Worm (Caenorhabditis elegans) whole organism, early embryonic: ENCODE measurements around the gene tni-4.
A peak's percentile ranks its signal among the peaks of the same experiment; 100 is the strongest.

Experiments
- B0310.2 ChIP-seq: sonication (generic microtip); optimal IDR thresholded peaks from 2 replicates; lab custom pipeline; 2016; ENCODE audit warnings: mild to moderate bottlenecking, missing genetic modification characterization, missing compliant biosample characterization
- F13C5.2 ChIP-seq: sonication (generic microtip); optimal IDR thresholded peaks from 2 replicates; lab custom pipeline; 2017; ENCODE audit warnings: mild to moderate bottlenecking, missing genetic modification characterization, inconsistent platforms, missing compliant biosample characterization
- aly-1 ChIP-seq: sonication (generic microtip); optimal IDR thresholded peaks from 2 replicates; lab custom pipeline; 2016; ENCODE audit warnings: missing genetic modification characterization, missing compliant biosample characterization
- ama-1 ChIP-seq: fragments of 150-350 bp; optimal IDR thresholded peaks from 2 replicates; lab custom pipeline; 2014
- ceh-13 ChIP-seq: fragments of 200-800 bp; sonication (Bioruptor generic); optimal IDR thresholded peaks from 2 replicates; lab custom pipeline; 2018; ENCODE audit warnings: mild to moderate bottlenecking, missing genetic modification characterization, missing compliant biosample characterization
- ceh-36 ChIP-seq: sonication (generic microtip); optimal IDR thresholded peaks from 2 replicates; lab custom pipeline; 2016; ENCODE audit warnings: missing genetic modification characterization, inconsistent platforms, missing compliant biosample characterization
- ets-7 ChIP-seq: sonication (generic microtip); optimal IDR thresholded peaks from 2 replicates; lab custom pipeline; 2016; ENCODE audit warnings: missing genotype, missing genetic modification characterization, missing compliant biosample characterization
- flt-1 ChIP-seq: fragments of 200-800 bp; sonication (Bioruptor generic); IDR thresholded peaks from 2 replicates; pipeline ENCODE4 v1.3.6; 2022; ENCODE audit warnings: missing genetic modification characterization, missing compliant biosample characterization
- hmbx-1 ChIP-seq: sonication (generic microtip); optimal IDR thresholded peaks from 2 replicates; lab custom pipeline; 2016; ENCODE audit warnings: mild to moderate bottlenecking, missing genetic modification characterization, missing compliant biosample characterization
- hmg-4 ChIP-seq: fragments of 200-800 bp; sonication (Bioruptor generic); optimal IDR thresholded peaks from 2 replicates; lab custom pipeline; 2018; ENCODE audit warnings: mild to moderate bottlenecking, missing genetic modification characterization, missing compliant biosample characterization
- hnd-1 ChIP-seq: sonication (generic microtip); optimal IDR thresholded peaks from 2 replicates; lab custom pipeline; 2016; ENCODE audit warnings: missing genetic modification characterization, missing compliant biosample characterization
- pes-1 ChIP-seq: fragments of 200-800 bp; sonication (Bioruptor generic); IDR thresholded peaks from 2 replicates; pipeline ENCODE4 v1.3.6; 2022; ENCODE audit warnings: missing genetic modification reagents, missing genetic modification characterization, missing compliant biosample characterization
- scrt-1 ChIP-seq: fragments of 200-800 bp; sonication (Bioruptor generic); IDR thresholded peaks from 2 replicates; pipeline ENCODE4 v1.3.6; 2022; ENCODE audit warnings: missing genetic modification characterization, missing compliant biosample characterization
- sea-1 ChIP-seq: fragments of 200-800 bp; sonication (Bioruptor generic); conservative IDR thresholded peaks from 2 replicates; pipeline ENCODE4 v1.3.6; 2022; ENCODE audit warnings: missing genetic modification characterization, missing compliant biosample characterization
- tbx-11 ChIP-seq: fragments of 200-800 bp; sonication (Bioruptor generic); IDR thresholded peaks from 2 replicates; pipeline ENCODE4 v1.3.6; 2022; ENCODE audit warnings: missing genetic modification characterization, missing compliant biosample characterization
- tbx-37 ChIP-seq: fragments of 200-800 bp; sonication (Bioruptor generic); conservative IDR thresholded peaks from 2 replicates; pipeline ENCODE4 v1.3.6; 2022; ENCODE audit warnings: missing genetic modification reagents, missing genetic modification characterization, missing compliant biosample characterization
- tra-4 ChIP-seq: sonication (generic microtip); optimal IDR thresholded peaks from 2 replicates; lab custom pipeline; 2017; ENCODE audit warnings: missing genetic modification characterization, missing compliant biosample characterization

Gene tni-4

ce11 chrIV:5173032-5173431, 31.4 kb upstream of the tni-4 start, which contains the start of gene lam-1:
TSS of gene lam-1 (plus strand) at chrIV:5173332.
- TF ChIP-seq ets-7 (tag; lab: Kevin White, UChicago) = no peak
- no peak for TF ChIP-seq tbx-37
- TF ChIP-seq hnd-1 = no peak
- no peak for TF ChIP-seq hmg-4 (GFP tag; lab: Kevin White, UChicago)
- TF ChIP-seq pes-1 (GFP tag; lab: Robert Waterston, UW) = no peak
- TF ChIP-seq scrt-1 (GFP tag; lab: Robert Waterston, UW) = no peak
- TF ChIP-seq ama-1 (lab: Kevin White, UChicago) = no peak
- TF ChIP-seq tra-4 = no peak
- no peak for TF ChIP-seq flt-1 (GFP tag; lab: Robert Waterston, UW)
- TF ChIP-seq F13C5.2 (tag; lab: Kevin White, UChicago) = no peak
- TF ChIP-seq ceh-36 (tag; lab: Kevin White, UChicago) = no peak
- TF ChIP-seq hmbx-1 (tag; lab: Kevin White, UChicago) = no peak

- TF ChIP-seq hnd-1 = no peak
- peak; percentile 70 for TF ChIP-seq pes-1 (GFP tag; lab: Robert Waterston, UW)
- TF ChIP-seq ceh-36 (tag; lab: Kevin White, UChicago) = peak; percentile 54
- TF ChIP-seq B0310.2 (tag; lab: Kevin White, UChicago) = peak; percentile 53
- no peak for TF ChIP-seq ceh-13 (GFP tag; lab: Kevin White, UChicago)
- peak; percentile 62; the same call in 1 of the 2 replicates for TF ChIP-seq flt-1 (GFP tag; lab: Robert Waterston, UW)
- peak; percentile 63; the same call in 1 of the 2 replicates for TF ChIP-seq tbx-11
- peak; percentile 49 for TF ChIP-seq hmg-4 (GFP tag; lab: Kevin White, UChicago)
- 0 out of 2 replicates have a peak, but pooled peaks have one; percentile 30 for TF ChIP-seq scrt-1 (GFP tag; lab: Robert Waterston, UW)
- no peak for TF ChIP-seq ets-7 (tag; lab: Kevin White, UChicago)
- TF ChIP-seq hmbx-1 (tag; lab: Kevin White, UChicago) = peak; percentile 50
- TF ChIP-seq sea-1 (GFP tag; lab: Robert Waterston, UW) = peak; percentile 67; the same call in 1 of the 2 replicates
- no peak; the same call in 1 of the 2 replicates for TF ChIP-seq tbx-37
- TF ChIP-seq F13C5.2 (tag; lab: Kevin White, UChicago) = peak; percentile 73
- TF ChIP-seq ama-1 (lab: Kevin White, UChicago) = peak; percentile 92
- no peak for TF ChIP-seq aly-1 (tag; lab: Kevin White, UChicago)
- peak; percentile 4 for TF ChIP-seq tra-4
Measured at ce11 chrIV:5183755-5184166, 20.6 kb upstream of the tni-4 start, which contains the start of gene W03F8.4. TSS of gene W03F8.4 (plus strand) at chrIV:5184123.

ce11 chrIV:5186480-5187205, 17.7 kb upstream of the tni-4 start, which contains the start of the genes W03F8.6 and mtrf-1L:
TSS of gene W03F8.6 (minus strand) at chrIV:5186580.
TSS of gene mtrf-1L (plus strand) at chrIV:5187155.
- no peak for TF ChIP-seq tra-4
- TF ChIP-seq aly-1 (tag; lab: Kevin White, UChicago) = no peak
- no peak for TF ChIP-seq hmbx-1 (tag; lab: Kevin White, UChicago)
- TF ChIP-seq sea-1 (GFP tag; lab: Robert Waterston, UW) = no peak
- no peak for TF ChIP-seq ets-7 (tag; lab: Kevin White, UChicago)
- no peak for TF ChIP-seq pes-1 (GFP tag; lab: Robert Waterston, UW)
- TF ChIP-seq tbx-37 = no peak
- no peak for TF ChIP-seq hnd-1
- TF ChIP-seq F13C5.2 (tag; lab: Kevin White, UChicago) = no peak
- TF ChIP-seq B0310.2 (tag; lab: Kevin White, UChicago) = no peak
- TF ChIP-seq ceh-36 (tag; lab: Kevin White, UChicago) = no peak
- no peak for TF ChIP-seq flt-1 (GFP tag; lab: Robert Waterston, UW)
- no peak for TF ChIP-seq scrt-1 (GFP tag; lab: Robert Waterston, UW)
- TF ChIP-seq ceh-13 (GFP tag; lab: Kevin White, UChicago) = no peak

ce11 chrIV:5188051-5188450, 16.3 kb upstream of the tni-4 start:
- TF ChIP-seq sea-1 (GFP tag; lab: Robert Waterston, UW) = no peak
- TF ChIP-seq pes-1 (GFP tag; lab: Robert Waterston, UW) = no peak
- TF ChIP-seq B0310.2 (tag; lab: Kevin White, UChicago) = no peak
- TF ChIP-seq ama-1 (lab: Kevin White, UChicago) = no peak
- no peak for TF ChIP-seq ceh-36 (tag; lab: Kevin White, UChicago)
- no peak for TF ChIP-seq aly-1 (tag; lab: Kevin White, UChicago)
- no peak for TF ChIP-seq hnd-1
- no peak for TF ChIP-seq tbx-37
- no peak for TF ChIP-seq flt-1 (GFP tag; lab: Robert Waterston, UW)
- no peak for TF ChIP-seq hmg-4 (GFP tag; lab: Kevin White, UChicago)
- no peak for TF ChIP-seq hmbx-1 (tag; lab: Kevin White, UChicago)
- no peak for TF ChIP-seq F13C5.2 (tag; lab: Kevin White, UChicago)
- no peak for TF ChIP-seq scrt-1 (GFP tag; lab: Robert Waterston, UW)
- TF ChIP-seq tra-4 = no peak

- no peak for TF ChIP-seq pes-1 (GFP tag; lab: Robert Waterston, UW)
- no peak for TF ChIP-seq hnd-1
- no peak for TF ChIP-seq hmg-4 (GFP tag; lab: Kevin White, UChicago)
- TF ChIP-seq tbx-37 = no peak
- no peak for TF ChIP-seq scrt-1 (GFP tag; lab: Robert Waterston, UW)
- TF ChIP-seq tra-4 = no peak
- TF ChIP-seq ama-1 (lab: Kevin White, UChicago) = no peak
- TF ChIP-seq ceh-13 (GFP tag; lab: Kevin White, UChicago) = no peak
- TF ChIP-seq ets-7 (tag; lab: Kevin White, UChicago) = no peak
- TF ChIP-seq flt-1 (GFP tag; lab: Robert Waterston, UW) = no peak
- no peak for TF ChIP-seq B0310.2 (tag; lab: Kevin White, UChicago)
- no peak for TF ChIP-seq F13C5.2 (tag; lab: Kevin White, UChicago)
- TF ChIP-seq ceh-36 (tag; lab: Kevin White, UChicago) = no peak
- TF ChIP-seq aly-1 (tag; lab: Kevin White, UChicago) = no peak
- no peak for TF ChIP-seq sea-1 (GFP tag; lab: Robert Waterston, UW)
- TF ChIP-seq tbx-11 = no peak
- no peak for TF ChIP-seq hmbx-1 (tag; lab: Kevin White, UChicago)
Measured at ce11 chrIV:5195531-5195930, 8.9 kb upstream of the tni-4 start, which contains the start of gene gpa-18. TSS of gene gpa-18 (minus strand) at chrIV:5195631.

- TF ChIP-seq hnd-1 (no peak), tbx-11 (no peak), tra-4 (no peak), aly-1 (tag; lab: Kevin White, UChicago) (no peak), tbx-37 (no peak), ama-1 (lab: Kevin White, UChicago) (no peak)
Measured at ce11 chrIV:5200813-5201212, 3.6 kb upstream of the tni-4 start.
